Fruit fly (Drosophila melanogaster): Measurements from ENCODE around the gene Bulli.

Gene Bulli

dm6 chr3L:6467691-6468329, 20.7 kb upstream of the Bulli start:
- TF ChIP-seq CG32264 (GFP tag; optimal IDR thresholded peaks at IDR 0.05) (no peak), h (GFP tag; optimal IDR thresholded peaks at IDR 0.05) (no peak), sv (GFP tag; optimal IDR thresholded peaks at IDR 0.05) (peak; percentile 40)

dm6 chr3L:6469508-6469907, 19.0 kb upstream of the Bulli start:
- TF ChIP-seq Vsx2 (GFP tag; optimal IDR thresholded peaks at IDR 0.05; ENCODE audit: partially characterized antibody): no peak
- TF ChIP-seq Hnf4 (GFP tag; optimal IDR thresholded peaks at IDR 0.05): no peak
- TF ChIP-seq lola (GFP tag; optimal IDR thresholded peaks at IDR 0.05): no peak
- TF ChIP-seq Abd-B (GFP tag; optimal IDR thresholded peaks at IDR 0.05): no peak
- no peak for TF ChIP-seq dmrt93B (GFP tag; optimal IDR thresholded peaks at IDR 0.05)
- no peak for TF ChIP-seq Dif (GFP tag; optimal IDR thresholded peaks at IDR 0.05; ENCODE audit: partially characterized antibody)
- no peak for TF ChIP-seq CrebA (GFP tag; optimal IDR thresholded peaks at IDR 0.05; ENCODE audit: borderline replicate concordance)

- no peak for TF ChIP-seq Hr83 (GFP tag; optimal IDR thresholded peaks at IDR 0.05; ENCODE audit: poor library complexity, severe bottlenecking)
- TF ChIP-seq CG9705 (GFP tag; optimal IDR thresholded peaks at IDR 0.05): no peak
- TF ChIP-seq sage (GFP tag; optimal IDR thresholded peaks at IDR 0.05): no peak
- TF ChIP-seq Sp1 (GFP tag; optimal IDR thresholded peaks at IDR 0.05): peak; percentile 31
- no peak for TF ChIP-seq Hr78 (GFP tag; optimal IDR thresholded peaks at IDR 0.05)
- no peak for TF ChIP-seq Dfd (GFP tag; optimal IDR thresholded peaks at IDR 0.05)
- TF ChIP-seq GATAd (GFP tag; optimal IDR thresholded peaks at IDR 0.05): no peak
- TF ChIP-seq fru (GFP tag; optimal IDR thresholded peaks at IDR 0.05): peak; percentile 50
- TF ChIP-seq dl (GFP tag; optimal IDR thresholded peaks at IDR 0.05; ENCODE audit: insufficient read depth in 1 of 2, partially characterized antibody in 2 of 2): no peak
- TF ChIP-seq Abd-B (GFP tag; optimal IDR thresholded peaks at IDR 0.05): no peak
- TF ChIP-seq Hnf4 (GFP tag; optimal IDR thresholded peaks at IDR 0.05): peak; percentile 37
- no peak for TF ChIP-seq CrebA (GFP tag; optimal IDR thresholded peaks at IDR 0.05; ENCODE audit: borderline replicate concordance)
- peak; percentile 56 for TF ChIP-seq h (GFP tag; optimal IDR thresholded peaks at IDR 0.05)
- no peak for TF ChIP-seq Vsx2 (GFP tag; optimal IDR thresholded peaks at IDR 0.05; ENCODE audit: partially characterized antibody)
- no peak for TF ChIP-seq Jra (GFP tag; optimal IDR thresholded peaks at IDR 0.05)
- peak; percentile 71 for TF ChIP-seq ey (GFP tag; optimal IDR thresholded peaks at IDR 0.05)
- TF ChIP-seq dsf (GFP tag; optimal IDR thresholded peaks at IDR 0.05; ENCODE audit: borderline replicate concordance): no peak
- no peak for TF ChIP-seq dmrt93B (GFP tag; optimal IDR thresholded peaks at IDR 0.05)
- peak; percentile 29 for TF ChIP-seq tai (GFP tag; optimal IDR thresholded peaks at IDR 0.05)
- TF ChIP-seq Rel (GFP tag; optimal IDR thresholded peaks at IDR 0.05): no peak
- TF ChIP-seq Rel (tag; optimal IDR thresholded peaks at IDR 0.05): no peak
- peak; percentile 28 for TF ChIP-seq br (GFP tag; optimal IDR thresholded peaks at IDR 0.05)
- TF ChIP-seq pan (optimal IDR thresholded peaks at IDR 0.05): no peak
- peak; percentile 64 for TF ChIP-seq rgr (GFP tag; optimal IDR thresholded peaks at IDR 0.05)
- TF ChIP-seq sv (GFP tag; optimal IDR thresholded peaks at IDR 0.05): no peak
- peak; percentile 41 for TF ChIP-seq psq (GFP tag; optimal IDR thresholded peaks at IDR 0.05)
- no peak for TF ChIP-seq lola (GFP tag; optimal IDR thresholded peaks at IDR 0.05)
- no peak for TF ChIP-seq Myc (optimal IDR thresholded peaks at IDR 0.05)
- peak; percentile 61 for TF ChIP-seq HLH106 (tag; optimal IDR thresholded peaks at IDR 0.05)
- TF ChIP-seq usp (GFP tag; optimal IDR thresholded peaks at IDR 0.05): no peak
- TF ChIP-seq jim (GFP tag; optimal IDR thresholded peaks at IDR 0.05): no peak
- no peak for TF ChIP-seq CG32264 (GFP tag; optimal IDR thresholded peaks at IDR 0.05)
- peak; percentile 56 for TF ChIP-seq woc (GFP tag; optimal IDR thresholded peaks at IDR 0.05)
- peak; percentile 59 for TF ChIP-seq OdsH (GFP tag; optimal IDR thresholded peaks at IDR 0.05)
- no peak for TF ChIP-seq Dif (GFP tag; optimal IDR thresholded peaks at IDR 0.05; ENCODE audit: partially characterized antibody)
- TF ChIP-seq N (GFP tag; optimal IDR thresholded peaks at IDR 0.05): no peak
- TF ChIP-seq Mio (GFP tag; optimal IDR thresholded peaks at IDR 0.05): no peak
- TF ChIP-seq foxo (GFP tag; optimal IDR thresholded peaks at IDR 0.05): peak in 1 of 2 experiments; percentile 55
- no peak for TF ChIP-seq brk (GFP tag; optimal IDR thresholded peaks at IDR 0.05)
These were observed 16.7 kb upstream of the Bulli start for dm6 chr3L:6471820-6472219.

All from whole organism, wandering third instar larva.